Worm (Caenorhabditis elegans): ENCODE results near the gene Y38C1BA.4.

Gene Y38C1BA.4

ce11 chrIV:1867915-1868619 lies 46.4 kb downstream of the Y38C1BA.4 start:
- TF ChIP-seq ztf-1 (GFP tag; conservative IDR thresholded peaks at IDR 0.05): no peak
- no peak for TF ChIP-seq skn-1 (tag; optimal IDR thresholded peaks at IDR 0.05)
- TF ChIP-seq nhr-129 (tag; optimal IDR thresholded peaks at IDR 0.05): peak; percentile 0
- TF ChIP-seq nhr-237 (tag; optimal IDR thresholded peaks at IDR 0.05): no peak
- TF ChIP-seq nhr-25 (tag; optimal IDR thresholded peaks at IDR 0.05): peak; percentile 16
- peak; percentile 15 for TF ChIP-seq blmp-1 (tag; optimal IDR thresholded peaks at IDR 0.05; ENCODE audit: insufficient read depth)

- TF ChIP-seq lsy-2 (tag; optimal IDR thresholded peaks at IDR 0.05) (no peak), nhr-25 (tag; optimal IDR thresholded peaks at IDR 0.05) (peak; percentile 44)
These were observed 47.3 kb downstream of the Y38C1BA.4 start for ce11 chrIV:1868981-1869380.

Data from whole organism, L2 larva.